Fruit fly (Drosophila melanogaster): ENCODE measurements around the gene CG12511.

- no peak for TF ChIP-seq Ets21C (GFP tag; optimal IDR thresholded peaks at IDR 0.05)
- TF ChIP-seq dac (GFP tag; optimal IDR thresholded peaks at IDR 0.05), result no peak
- no peak for TF ChIP-seq Eip93F (GFP tag; optimal IDR thresholded peaks at IDR 0.05)
- TF ChIP-seq salr (GFP tag; optimal IDR thresholded peaks at IDR 0.05), result no peak
- TF ChIP-seq CG11902 (GFP tag; optimal IDR thresholded peaks at IDR 0.05), result no peak
- no peak for TF ChIP-seq OdsH (GFP tag; optimal IDR thresholded peaks at IDR 0.05)
Measured at dm6 chr2L:5658415-5658814, 20.0 kb upstream of the CG12511 start, which contains the start of gene DIP-theta.

Data from whole organism, prepupa.